Worm (Caenorhabditis elegans): ENCODE results near the gene cdo-1.

DNA sequence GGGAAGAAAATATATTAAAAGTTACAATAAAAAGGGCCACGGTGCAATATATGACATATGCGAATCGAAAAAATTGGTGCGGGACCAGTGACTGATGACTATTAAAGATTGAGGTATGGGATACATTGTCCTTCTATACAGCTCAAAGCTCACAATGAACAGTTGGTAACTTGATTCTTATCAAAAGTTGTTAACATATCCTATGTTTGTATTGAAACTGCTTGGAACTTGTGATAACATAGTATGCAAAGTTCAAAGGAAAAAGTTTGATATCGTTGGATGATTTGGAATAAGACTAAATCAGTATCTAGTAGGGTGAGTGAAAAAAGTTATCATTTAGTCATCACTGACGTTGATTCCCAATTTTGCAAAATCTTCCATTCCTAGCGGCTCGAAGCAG, 45.4 kb downstream of the cdo-1 start:
- no peak for TF ChIP-seq ztf-11 (tag; optimal IDR thresholded peaks at IDR 0.05)
- TF ChIP-seq nhr-76 (tag; optimal IDR thresholded peaks at IDR 0.05) = no peak
- TF ChIP-seq lin-13 (tag; optimal IDR thresholded peaks at IDR 0.05) = no peak
- TF ChIP-seq unc-39 (tag; optimal IDR thresholded peaks at IDR 0.05) = no peak
- no peak for TF ChIP-seq nhr-12 (tag; optimal IDR thresholded peaks at IDR 0.05)
- no peak for TF ChIP-seq unc-120 (tag; optimal IDR thresholded peaks at IDR 0.05; ENCODE audit: poor library complexity, severe bottlenecking)
- no peak for TF ChIP-seq drap-1 (GFP tag; optimal IDR thresholded peaks at IDR 0.05)
- no peak for TF ChIP-seq nhr-237 (tag; optimal IDR thresholded peaks at IDR 0.05)
- TF ChIP-seq pha-4 (tag; optimal IDR thresholded peaks at IDR 0.05) = no peak
- TF ChIP-seq mep-1 (tag; optimal IDR thresholded peaks at IDR 0.05) = no peak

All from whole organism, mixed stage, embryonic.